Worm (Caenorhabditis elegans) whole organism, L3 larva: ENCODE results near the gene chtb-3.

Experiments used
- R02D3.7 ChIP-seq: fragments of 150-350 bp; optimal IDR thresholded peaks from 2 replicates; lab custom pipeline; 2014; ENCODE audit warnings: missing biosample characterization, missing genetic modification characterization
- ZK546.5 ChIP-seq: sonication (generic microtip); optimal IDR thresholded peaks from 2 replicates; lab custom pipeline; 2017; ENCODE audit warnings: missing biosample characterization, missing genetic modification characterization
- ama-1 ChIP-seq: fragments of 150-350 bp; optimal IDR thresholded peaks from 2 replicates; lab custom pipeline; 2018
- ceh-16 ChIP-seq: sonication (generic microtip); optimal IDR thresholded peaks from 2 replicates; lab custom pipeline; 2017; ENCODE audit warnings: missing biosample characterization, missing genetic modification characterization
- ceh-28 ChIP-seq: fragments of 150-350 bp; optimal IDR thresholded peaks from 2 replicates; lab custom pipeline; 2014; ENCODE audit warnings: missing biosample characterization, missing genetic modification reagents, missing genetic modification characterization
- ceh-82 ChIP-seq: fragments of 150-350 bp; optimal IDR thresholded peaks from 2 replicates; lab custom pipeline; 2014; ENCODE audit warnings: missing biosample characterization, missing genetic modification characterization
- ceh-9 ChIP-seq: sonication (generic microtip); optimal IDR thresholded peaks from 2 replicates; lab custom pipeline; 2018; ENCODE audit warnings: missing biosample characterization, missing genetic modification characterization
- daf-12 ChIP-seq: fragments of 150-350 bp; optimal IDR thresholded peaks from 2 replicates; lab custom pipeline; 2014; ENCODE audit warnings: missing biosample characterization, missing genetic modification reagents, missing genetic modification characterization
- egl-27 ChIP-seq: sonication (generic microtip); optimal IDR thresholded peaks from 4 replicates; lab custom pipeline; 2017; ENCODE audit warnings: missing biosample characterization, missing genetic modification reagents, missing genetic modification characterization
- egl-5 ChIP-seq: fragments of 150-350 bp; optimal IDR thresholded peaks from 2 replicates; lab custom pipeline; 2017; ENCODE audit warnings: missing biosample characterization, missing genetic modification reagents, missing genetic modification characterization, inconsistent platforms
- elt-2 ChIP-seq: sonication (generic microtip); optimal IDR thresholded peaks from 2 replicates; lab custom pipeline; 2016; ENCODE audit warnings: missing genetic modification reagents, mild to moderate bottlenecking, missing genetic modification characterization, missing compliant biosample characterization
- elt-3 ChIP-seq, 3 experiments: fragments of 150-350 bp in 1 of 3; sonication (generic microtip) in 2 of 3; optimal IDR thresholded peaks; 2 replicates in 2 of 3; 4 replicates in 1 of 3; lab custom pipeline; 2014 to 2017; ENCODE audit warnings: missing biosample characterization in 3 of 3, missing genetic modification characterization in 3 of 3
- fkh-10 ChIP-seq: sonication (generic microtip); optimal IDR thresholded peaks from 2 replicates; lab custom pipeline; 2017; ENCODE audit warnings: missing biosample characterization, missing genetic modification reagents, missing genetic modification characterization
- fos-1 ChIP-seq: fragments of 150-350 bp; optimal IDR thresholded peaks from 2 replicates; lab custom pipeline; 2014; ENCODE audit warnings: missing biosample characterization, missing genetic modification characterization
- jun-1 ChIP-seq: fragments of 150-350 bp; optimal IDR thresholded peaks from 2 replicates; lab custom pipeline; 2014; ENCODE audit warnings: missing biosample characterization, missing genetic modification reagents, missing genetic modification characterization
- lin-15B ChIP-seq: fragments of 150-350 bp; optimal IDR thresholded peaks from 2 replicates; lab custom pipeline; 2014; ENCODE audit warnings: missing biosample characterization, missing genetic modification characterization
- lin-39 ChIP-seq: fragments of 150-350 bp; optimal IDR thresholded peaks from 2 replicates; lab custom pipeline; 2018; ENCODE audit warnings: missing biosample characterization, missing genetic modification reagents, missing genetic modification characterization
- lsy-12 ChIP-seq: sonication (generic microtip); optimal IDR thresholded peaks from 2 replicates; lab custom pipeline; 2016; ENCODE audit warnings: mild to moderate bottlenecking, missing genetic modification characterization, missing compliant biosample characterization
- mdl-1 ChIP-seq: fragments of 150-350 bp; optimal IDR thresholded peaks from 2 replicates; lab custom pipeline; 2014; ENCODE audit warnings: missing biosample characterization, missing genetic modification characterization
- mml-1 ChIP-seq: fragments of 150-350 bp; sonication (generic microtip); optimal IDR thresholded peaks from 3 replicates; lab custom pipeline; 2014; ENCODE audit warnings: missing biosample characterization, missing genetic modification characterization
- nfya-1 ChIP-seq: sonication (generic microtip); optimal IDR thresholded peaks from 2 replicates; lab custom pipeline; 2017; ENCODE audit warnings: missing genetic modification characterization, mild to moderate bottlenecking, missing compliant biosample characterization, antibody characterized with exemption, moderate library complexity; ENCODE audit not compliant: insufficient read depth
- nhr-11 ChIP-seq: fragments of 150-350 bp; optimal IDR thresholded peaks from 2 replicates; lab custom pipeline; 2014; ENCODE audit warnings: missing biosample characterization, missing genetic modification characterization
- nhr-23 ChIP-seq: fragments of 150-350 bp; optimal IDR thresholded peaks from 2 replicates; lab custom pipeline; 2014; ENCODE audit warnings: missing biosample characterization, missing genetic modification reagents, missing genetic modification characterization
- nhr-25 ChIP-seq: sonication (generic microtip); optimal IDR thresholded peaks from 2 replicates; lab custom pipeline; 2017; ENCODE audit warnings: missing biosample characterization, missing genetic modification characterization
- nhr-28 ChIP-seq: fragments of 150-350 bp; optimal IDR thresholded peaks from 2 replicates; lab custom pipeline; 2014; ENCODE audit warnings: missing biosample characterization, missing genetic modification characterization
- nhr-43 ChIP-seq: sonication (generic microtip); optimal IDR thresholded peaks from 2 replicates; lab custom pipeline; 2016; ENCODE audit warnings: mild to moderate bottlenecking, missing genetic modification characterization, missing compliant biosample characterization; ENCODE audit not compliant: poor library complexity, severe bottlenecking
- nhr-76 ChIP-seq: fragments of 150-350 bp; sonication (generic microtip); optimal IDR thresholded peaks from 5 replicates; lab custom pipeline; 2014; ENCODE audit warnings: missing biosample characterization, missing genetic modification characterization
- nhr-77 ChIP-seq: fragments of 150-350 bp; optimal IDR thresholded peaks from 2 replicates; lab custom pipeline; 2014; ENCODE audit warnings: missing biosample characterization, missing genetic modification characterization
- pha-4 ChIP-seq: fragments of 150-350 bp; optimal IDR thresholded peaks from 2 replicates; lab custom pipeline; 2014; ENCODE audit warnings: missing biosample characterization, missing genetic modification reagents, missing genetic modification characterization
- pqm-1 ChIP-seq: fragments of 150-350 bp; optimal IDR thresholded peaks from 2 replicates; lab custom pipeline; 2017; ENCODE audit warnings: missing biosample characterization, missing genetic modification characterization, inconsistent platforms
- snpc-4 ChIP-seq: fragments of 150-350 bp; optimal IDR thresholded peaks from 2 replicates; lab custom pipeline; 2014; ENCODE audit warnings: missing biosample characterization, missing genetic modification characterization
- tbx-2 ChIP-seq: sonication (generic microtip); optimal IDR thresholded peaks from 2 replicates; lab custom pipeline; 2016; ENCODE audit warnings: mild to moderate bottlenecking, missing genetic modification characterization, missing compliant biosample characterization
- unc-39 ChIP-seq: sonication (generic microtip); optimal IDR thresholded peaks from 4 replicates; lab custom pipeline; 2017; ENCODE audit warnings: missing biosample characterization, missing genetic modification characterization
- unc-62 ChIP-seq: fragments of 150-350 bp; sonication (generic microtip); optimal IDR thresholded peaks from 4 replicates; lab custom pipeline; 2014; ENCODE audit warnings: missing biosample characterization, missing genetic modification reagents, missing genetic modification characterization
- zag-1 ChIP-seq: fragments of 150-350 bp; optimal IDR thresholded peaks from 2 replicates; lab custom pipeline; 2014; ENCODE audit warnings: missing biosample characterization, missing genetic modification characterization
- ztf-4 ChIP-seq: fragments of 150-350 bp; optimal IDR thresholded peaks from 2 replicates; lab custom pipeline; 2014; ENCODE audit warnings: missing biosample characterization, missing genetic modification characterization

The chtb-3 gene

DNA sequence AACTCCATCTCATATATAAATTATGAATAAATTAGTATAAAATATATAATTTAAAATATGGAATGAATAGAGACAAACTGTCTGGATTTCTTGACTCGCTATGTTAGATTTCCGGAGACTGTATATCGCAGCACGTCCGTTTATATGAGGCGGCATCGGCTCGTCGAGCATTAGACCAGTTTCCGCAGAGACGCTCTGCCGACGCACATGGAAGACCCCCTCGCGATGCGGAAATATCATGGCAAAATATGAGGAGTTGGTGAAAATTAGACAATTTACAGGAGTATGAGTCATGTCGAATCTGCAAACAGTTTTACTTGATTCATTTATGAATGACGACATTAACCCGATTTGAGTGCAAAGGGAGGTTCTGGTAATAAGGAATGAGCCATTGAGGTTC is at the start of gene chtb-3:
Gene chtb-3, minus strand, starts transcription at position 101 of the 400 bp plus-strand sequence.
- no peak for TF ChIP-seq nhr-11 (tag; lab: Kevin White, UChicago)
- TF ChIP-seq ceh-82, result no peak
- no peak for TF ChIP-seq mdl-1
- TF ChIP-seq nhr-77 (tag; lab: Kevin White, UChicago), result no peak
- TF ChIP-seq nhr-28 (tag; lab: Kevin White, UChicago), result no peak
- TF ChIP-seq daf-12 (tag; lab: Kevin White, UChicago), result no peak
- TF ChIP-seq nfya-1, result no peak
- no peak for TF ChIP-seq ceh-28 (tag; lab: Kevin White, UChicago)
- TF ChIP-seq pqm-1, result no peak
- TF ChIP-seq lsy-12 (tag; lab: Kevin White, UChicago), result no peak
- TF ChIP-seq snpc-4, result no peak
- no peak for TF ChIP-seq zag-1 (tag; lab: Kevin White, UChicago)
- no peak for TF ChIP-seq R02D3.7 (tag; lab: Kevin White, UChicago)
- TF ChIP-seq ceh-9, result no peak

DNA sequence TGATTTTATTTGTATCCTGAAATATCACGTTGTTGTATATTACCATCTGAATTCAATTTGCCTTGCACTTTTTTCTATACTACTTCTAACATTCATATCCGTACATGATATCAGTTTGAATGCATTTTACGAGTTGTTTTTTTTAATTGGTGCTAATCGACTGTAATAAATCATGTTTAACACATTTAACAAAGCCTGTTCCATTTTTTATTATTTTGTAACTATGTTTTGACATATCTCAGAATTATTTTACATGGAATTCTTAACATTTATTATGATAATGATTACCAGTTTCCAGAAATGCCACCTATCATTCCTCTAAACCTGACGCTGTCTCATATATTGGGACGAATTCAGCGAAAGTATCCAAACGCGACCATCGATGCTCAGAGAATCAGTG is 46.3 kb upstream of the chtb-3 start, which contains the start of gene C03B1.3:
Gene C03B1.3, plus strand, starts transcription at position 301 of the 400 bp plus-strand sequence.
- no peak for TF ChIP-seq tbx-2 (tag; lab: Kevin White, UChicago)
- no peak for TF ChIP-seq nhr-25 (tag; lab: Kevin White, UChicago)
- no peak for TF ChIP-seq unc-39
- no peak for TF ChIP-seq ceh-82
- TF ChIP-seq unc-62 (GFP tag; lab: Kevin White, UChicago), result no peak
- TF ChIP-seq zag-1 (tag; lab: Kevin White, UChicago), result no peak
- no peak for TF ChIP-seq lin-15B
- TF ChIP-seq elt-2 (tag; lab: Kevin White, UChicago), result no peak
- no peak for TF ChIP-seq pqm-1
- TF ChIP-seq ceh-9, result no peak
- TF ChIP-seq lsy-12 (tag; lab: Kevin White, UChicago), result no peak
- TF ChIP-seq egl-27 (tag; lab: Kevin White, UChicago), result no peak
- no peak for TF ChIP-seq fos-1
- no peak for TF ChIP-seq nhr-76
- no peak for TF ChIP-seq jun-1

DNA sequence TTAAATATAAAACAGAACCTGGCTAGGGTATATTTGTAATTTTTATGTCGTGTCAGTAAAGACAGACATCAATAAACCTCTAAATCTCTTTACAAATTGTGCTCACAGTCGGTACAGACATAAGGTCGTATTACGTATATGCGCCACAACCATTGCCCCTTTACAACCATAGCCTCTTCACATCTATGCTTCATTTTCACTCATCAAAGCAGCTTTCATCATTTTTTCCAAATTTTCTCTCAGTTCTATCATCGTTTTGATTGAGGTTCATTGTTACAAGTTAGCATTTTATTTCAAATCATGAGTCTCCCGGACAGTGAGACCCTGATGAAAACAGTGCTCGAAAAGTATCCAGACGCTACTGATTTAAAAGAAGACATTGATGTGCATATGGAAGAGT is 44.8 kb upstream of the chtb-3 start, which contains the start of gene C03B1.4:
Gene C03B1.4, plus strand, starts transcription at position 301 of the 400 bp plus-strand sequence.
- TF ChIP-seq nhr-76, result no peak
- no peak for TF ChIP-seq elt-2 (tag; lab: Kevin White, UChicago)
- TF ChIP-seq lin-39, result no peak
- TF ChIP-seq ama-1 (lab: Kevin White, UChicago), result no peak
- no peak for TF ChIP-seq jun-1
- TF ChIP-seq nfya-1, result no peak
- TF ChIP-seq pha-4 (tag; lab: Kevin White, UChicago), result no peak
- no peak for TF ChIP-seq ZK546.5 (tag; lab: Kevin White, UChicago)
- TF ChIP-seq nhr-43 (tag; lab: Kevin White, UChicago), result no peak
- no peak for TF ChIP-seq R02D3.7 (tag; lab: Kevin White, UChicago)
- TF ChIP-seq egl-27 (tag; lab: Kevin White, UChicago), result no peak
- no peak for TF ChIP-seq zag-1 (tag; lab: Kevin White, UChicago)
- TF ChIP-seq unc-62 (GFP tag; lab: Kevin White, UChicago), result no peak
- TF ChIP-seq ceh-9, result no peak
- TF ChIP-seq ceh-16, result no peak
- TF ChIP-seq mml-1 (tag; lab: Kevin White, UChicago), result no peak
- TF ChIP-seq snpc-4, result no peak
- no peak for TF ChIP-seq elt-3 (tag; optimal IDR thresholded peaks at IDR 0.05; lab: Kevin White, UChicago)

ce11 chrX:6360658-6361057 is 41.2 kb upstream of the chtb-3 start, which contains the start of gene C03B1.14:
Gene C03B1.14, minus strand, starts transcription at chrX:6360758.
- no peak for TF ChIP-seq elt-2 (tag; lab: Kevin White, UChicago)
- no peak for TF ChIP-seq nhr-11 (tag; lab: Kevin White, UChicago)
- TF ChIP-seq mdl-1, result no peak
- no peak for TF ChIP-seq nhr-23 (tag; lab: Kevin White, UChicago)
- no peak for TF ChIP-seq tbx-2 (tag; lab: Kevin White, UChicago)
- TF ChIP-seq egl-5 (tag; lab: Kevin White, UChicago), result no peak
- no peak for TF ChIP-seq ztf-4 (tag; lab: Kevin White, UChicago)
- no peak for TF ChIP-seq nfya-1
- no peak for TF ChIP-seq fkh-10 (GFP tag; lab: Kevin White, UChicago)
- no peak for TF ChIP-seq lin-15B
